Worm (Caenorhabditis elegans): ENCODE measurements around the gene syx-3.

The syx-3 gene

DNA sequence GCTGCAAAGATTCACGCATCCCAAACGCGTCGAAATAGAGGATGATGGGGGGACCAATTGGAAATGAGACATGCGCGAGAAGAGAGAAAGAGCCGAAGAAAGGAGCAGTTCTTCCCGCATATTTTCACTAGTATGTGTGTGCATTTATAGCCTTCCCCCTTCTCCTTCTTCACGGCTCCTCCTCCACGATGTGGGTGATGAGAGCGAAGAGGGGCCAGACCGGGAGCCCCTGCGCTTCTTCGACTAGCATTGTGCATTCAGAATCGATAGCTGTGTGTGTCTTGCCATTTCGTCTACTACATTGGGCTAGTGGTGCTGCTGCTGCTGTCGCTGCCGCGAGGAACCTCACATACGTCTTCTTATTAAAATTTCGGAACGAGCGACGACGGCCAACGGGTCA is 19.3 kb downstream of the syx-3 start, which contains the start of gene jkk-1:
Gene jkk-1, plus strand, starts transcription at position 249 of the 400 bp plus-strand sequence.
- TF ChIP-seq ets-7 (tag; optimal IDR thresholded peaks at IDR 0.05) (no peak), ceh-36 (tag; optimal IDR thresholded peaks at IDR 0.05) (no peak), ama-1 (optimal IDR thresholded peaks at IDR 0.05) (no peak), hnd-1 (tag; optimal IDR thresholded peaks at IDR 0.05) (no peak), sea-1 (GFP tag; conservative IDR thresholded peaks at IDR 0.05) (no peak)

DNA sequence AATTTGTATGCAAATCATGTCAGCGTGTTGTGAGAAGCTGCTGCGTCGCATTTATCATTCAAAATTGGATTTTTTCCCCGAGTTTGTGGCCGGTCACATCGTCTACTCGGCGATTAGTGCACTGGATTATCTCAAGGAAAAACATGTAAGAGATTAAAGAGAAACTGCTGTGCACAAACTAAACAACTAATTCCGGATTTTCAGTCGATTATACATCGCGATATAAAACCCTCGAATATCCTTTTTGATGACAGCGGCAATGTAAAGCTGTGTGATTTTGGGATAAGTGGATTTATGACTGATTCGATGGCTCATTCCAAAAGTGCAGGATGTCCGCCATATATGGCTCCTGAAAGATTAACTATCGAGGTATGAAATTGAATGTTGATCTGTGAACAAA is 21.7 kb downstream of the syx-3 start:
- TF ChIP-seq ceh-36 (tag; optimal IDR thresholded peaks at IDR 0.05) = no peak
- TF ChIP-seq tra-4 (tag; optimal IDR thresholded peaks at IDR 0.05) = no peak
- TF ChIP-seq hmg-4 (GFP tag; optimal IDR thresholded peaks at IDR 0.05) = no peak

DNA sequence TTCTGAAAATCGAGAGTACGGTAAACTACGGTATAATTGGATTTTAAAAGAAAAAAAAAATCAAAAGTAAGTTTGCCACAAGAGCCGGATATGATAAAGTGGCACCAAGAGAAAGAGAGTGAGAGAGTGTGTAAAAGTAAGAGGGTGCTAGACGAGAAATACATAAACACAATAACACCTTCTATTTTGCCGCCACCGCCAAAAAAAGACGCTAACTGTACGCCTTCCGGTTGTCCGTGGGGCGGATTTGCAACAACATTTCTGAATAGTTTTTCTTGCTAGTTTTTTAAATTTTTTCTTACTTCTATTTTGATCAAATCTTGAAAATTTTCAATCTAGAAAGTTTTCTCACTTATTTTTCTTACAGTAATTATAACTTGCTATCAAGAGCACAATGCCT is 23.7 kb downstream of the syx-3 start, which contains the start of gene F35C8.8:
Gene F35C8.8, minus strand, starts transcription at position 2 of the 400 bp plus-strand sequence.
- TF ChIP-seq hnd-1 (tag; optimal IDR thresholded peaks at IDR 0.05) (no peak), tbx-11 (GFP tag; IDR thresholded peaks at IDR 0.05) (no peak), scrt-1 (GFP tag; IDR thresholded peaks at IDR 0.05) (no peak), ceh-36 (tag; optimal IDR thresholded peaks at IDR 0.05) (no peak), tra-4 (tag; optimal IDR thresholded peaks at IDR 0.05) (no peak)

DNA sequence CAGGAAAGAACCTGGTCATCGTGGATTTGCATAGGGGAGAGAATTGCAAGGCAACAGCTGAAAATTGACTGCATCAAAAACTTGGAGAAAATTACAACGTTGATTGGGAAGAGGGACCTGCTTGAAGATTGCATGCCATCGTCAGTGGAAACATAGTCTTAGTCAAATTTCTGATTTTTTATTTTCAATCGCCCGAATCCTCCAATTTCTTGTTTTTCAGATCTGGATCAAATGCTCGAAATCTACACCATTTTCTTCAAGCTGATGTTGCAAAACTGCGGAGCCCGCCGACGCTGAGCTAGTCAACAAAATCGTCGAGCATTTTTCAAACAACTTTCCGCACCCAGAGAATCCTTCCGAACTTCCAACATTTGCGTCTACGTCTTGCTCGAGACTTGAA is 24.7 kb downstream of the syx-3 start:
- TF ChIP-seq ama-1 (optimal IDR thresholded peaks at IDR 0.05) (no peak), flt-1 (GFP tag; IDR thresholded peaks at IDR 0.05) (no peak), F13C5.2 (tag; optimal IDR thresholded peaks at IDR 0.05) (no peak), ceh-13 (GFP tag; optimal IDR thresholded peaks at IDR 0.05) (no peak), pes-1 (GFP tag; IDR thresholded peaks at IDR 0.05) (no peak), hmbx-1 (tag; optimal IDR thresholded peaks at IDR 0.05) (no peak), tbx-37 (GFP tag; conservative IDR thresholded peaks at IDR 0.05) (no peak), ceh-36 (tag; optimal IDR thresholded peaks at IDR 0.05) (no peak), ets-7 (tag; optimal IDR thresholded peaks at IDR 0.05) (no peak), sea-1 (GFP tag; conservative IDR thresholded peaks at IDR 0.05) (no peak), hnd-1 (tag; optimal IDR thresholded peaks at IDR 0.05) (no peak), tra-4 (tag; optimal IDR thresholded peaks at IDR 0.05) (no peak), hmg-4 (GFP tag; optimal IDR thresholded peaks at IDR 0.05) (no peak), scrt-1 (GFP tag; IDR thresholded peaks at IDR 0.05) (no peak)

DNA sequence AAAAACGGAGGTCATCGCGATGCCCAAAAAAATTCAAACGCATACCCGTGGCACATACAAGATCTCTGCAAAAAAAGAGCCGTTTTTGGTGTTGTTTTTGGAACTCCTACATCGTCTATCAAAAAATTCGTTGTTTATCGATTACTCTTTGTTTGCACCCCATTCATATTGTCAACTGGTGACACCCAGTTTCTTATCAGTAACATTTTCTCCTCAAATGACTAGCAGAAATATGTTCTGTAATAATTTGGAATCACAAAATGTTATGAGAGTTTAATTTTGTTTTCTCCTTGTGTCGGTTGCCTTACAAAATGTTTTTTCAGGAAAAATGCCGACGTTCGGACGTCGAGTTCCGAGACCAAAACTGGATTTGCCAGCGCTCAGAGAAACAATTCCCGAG is 25.8 kb downstream of the syx-3 start, which contains the start of gene sek-4:
Gene sek-4, plus strand, starts transcription at position 318 of the 400 bp plus-strand sequence.
- TF ChIP-seq tbx-37 (GFP tag; conservative IDR thresholded peaks at IDR 0.05) (no peak), aly-1 (tag; optimal IDR thresholded peaks at IDR 0.05) (no peak), hmg-4 (GFP tag; optimal IDR thresholded peaks at IDR 0.05) (no peak), ama-1 (optimal IDR thresholded peaks at IDR 0.05) (no peak), ceh-36 (tag; optimal IDR thresholded peaks at IDR 0.05) (no peak), hmbx-1 (tag; optimal IDR thresholded peaks at IDR 0.05) (no peak), tbx-11 (GFP tag; IDR thresholded peaks at IDR 0.05) (no peak), hnd-1 (tag; optimal IDR thresholded peaks at IDR 0.05) (no peak), ets-7 (tag; optimal IDR thresholded peaks at IDR 0.05) (no peak), sea-1 (GFP tag; conservative IDR thresholded peaks at IDR 0.05) (no peak), ceh-13 (GFP tag; optimal IDR thresholded peaks at IDR 0.05) (no peak), B0310.2 (tag; optimal IDR thresholded peaks at IDR 0.05) (no peak), tra-4 (tag; optimal IDR thresholded peaks at IDR 0.05) (no peak), flt-1 (GFP tag; IDR thresholded peaks at IDR 0.05) (no peak), scrt-1 (GFP tag; IDR thresholded peaks at IDR 0.05) (no peak), F13C5.2 (tag; optimal IDR thresholded peaks at IDR 0.05) (no peak), pes-1 (GFP tag; IDR thresholded peaks at IDR 0.05) (no peak)

DNA sequence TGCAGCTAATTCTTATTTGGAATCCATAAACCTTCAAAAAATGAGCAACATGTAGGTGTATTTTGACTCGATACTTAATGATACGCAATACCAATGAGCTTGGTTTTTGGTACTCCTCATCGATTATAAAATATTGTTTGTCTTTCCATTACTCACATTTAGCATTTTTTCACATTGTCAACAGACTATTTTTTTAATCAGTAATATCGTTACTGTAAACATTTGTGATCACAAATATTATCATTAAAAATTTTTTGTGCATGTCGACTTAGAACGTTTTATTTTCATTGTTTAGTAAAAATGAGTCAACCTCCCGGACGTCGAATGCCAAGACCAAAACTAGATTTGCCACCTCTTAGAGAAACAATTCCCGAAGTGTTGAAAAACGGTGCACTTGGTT is 28.4 kb downstream of the syx-3 start, which contains the start of gene sek-5:
Gene sek-5, plus strand, starts transcription at position 301 of the 400 bp plus-strand sequence.
- TF ChIP-seq scrt-1 (GFP tag; IDR thresholded peaks at IDR 0.05) (no peak), pes-1 (GFP tag; IDR thresholded peaks at IDR 0.05) (no peak), tbx-11 (GFP tag; IDR thresholded peaks at IDR 0.05) (no peak), B0310.2 (tag; optimal IDR thresholded peaks at IDR 0.05) (no peak), flt-1 (GFP tag; IDR thresholded peaks at IDR 0.05) (no peak), hnd-1 (tag; optimal IDR thresholded peaks at IDR 0.05) (no peak), tra-4 (tag; optimal IDR thresholded peaks at IDR 0.05) (no peak), ets-7 (tag; optimal IDR thresholded peaks at IDR 0.05) (no peak), F13C5.2 (tag; optimal IDR thresholded peaks at IDR 0.05) (no peak), hmbx-1 (tag; optimal IDR thresholded peaks at IDR 0.05) (no peak), sea-1 (GFP tag; conservative IDR thresholded peaks at IDR 0.05) (no peak), ama-1 (optimal IDR thresholded peaks at IDR 0.05) (no peak), hmg-4 (GFP tag; optimal IDR thresholded peaks at IDR 0.05) (no peak), tbx-37 (GFP tag; conservative IDR thresholded peaks at IDR 0.05) (no peak)

DNA sequence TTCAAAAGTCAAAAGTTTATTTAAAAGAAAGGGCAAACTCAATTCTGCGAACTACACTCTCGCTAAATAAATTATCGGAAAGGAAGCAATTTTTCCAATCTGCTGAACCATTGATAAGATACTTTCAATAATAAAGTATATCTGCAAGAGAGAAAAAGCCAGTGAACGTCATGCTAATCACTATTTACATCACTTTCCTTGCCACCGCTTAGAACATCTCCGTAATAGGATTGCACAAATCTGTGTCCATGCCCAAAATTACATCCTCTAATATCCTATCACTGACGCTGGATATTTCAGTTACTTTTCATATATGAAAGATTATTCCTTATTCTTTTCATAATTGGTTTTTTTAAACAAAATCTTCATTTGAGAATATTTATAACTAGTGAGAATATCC is 33.9 kb downstream of the syx-3 start:
- no peak for TF ChIP-seq flt-1 (GFP tag; IDR thresholded peaks at IDR 0.05)
- no peak for TF ChIP-seq scrt-1 (GFP tag; IDR thresholded peaks at IDR 0.05)
- TF ChIP-seq hmbx-1 (tag; optimal IDR thresholded peaks at IDR 0.05) = no peak
- no peak for TF ChIP-seq pes-1 (GFP tag; IDR thresholded peaks at IDR 0.05)
- no peak for TF ChIP-seq F13C5.2 (tag; optimal IDR thresholded peaks at IDR 0.05)
- no peak for TF ChIP-seq B0310.2 (tag; optimal IDR thresholded peaks at IDR 0.05)
- no peak for TF ChIP-seq ceh-36 (tag; optimal IDR thresholded peaks at IDR 0.05)
- no peak for TF ChIP-seq sea-1 (GFP tag; conservative IDR thresholded peaks at IDR 0.05)
- TF ChIP-seq hmg-4 (GFP tag; optimal IDR thresholded peaks at IDR 0.05) = no peak
- no peak for TF ChIP-seq tbx-11 (GFP tag; IDR thresholded peaks at IDR 0.05)
- TF ChIP-seq ama-1 (optimal IDR thresholded peaks at IDR 0.05) = no peak
- TF ChIP-seq hnd-1 (tag; optimal IDR thresholded peaks at IDR 0.05) = no peak
- TF ChIP-seq tra-4 (tag; optimal IDR thresholded peaks at IDR 0.05) = no peak
- no peak for TF ChIP-seq ets-7 (tag; optimal IDR thresholded peaks at IDR 0.05)

DNA sequence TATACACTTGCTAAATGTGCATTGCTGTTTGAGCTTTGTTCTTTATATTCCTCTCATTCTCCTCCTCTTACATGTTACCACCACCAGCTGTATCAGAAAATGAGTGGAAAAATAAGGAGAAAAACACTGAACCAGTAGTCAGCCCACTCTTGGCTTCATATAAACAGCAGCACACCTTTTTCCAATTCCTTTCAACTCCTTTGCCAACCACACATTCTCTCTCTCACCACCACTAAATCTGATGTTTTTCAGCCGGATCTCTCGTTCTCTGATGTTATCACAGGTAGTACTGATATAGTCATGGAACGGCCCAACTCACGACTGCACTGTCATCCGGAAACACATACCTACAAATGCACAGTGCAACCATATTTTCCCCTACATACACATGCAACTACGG is 37.7 kb downstream of the syx-3 start, which contains the start of gene kcnl-3:
Gene kcnl-3, plus strand, starts transcription at position 301 of the 400 bp plus-strand sequence.
- TF ChIP-seq scrt-1 (GFP tag; IDR thresholded peaks at IDR 0.05) (no peak), flt-1 (GFP tag; IDR thresholded peaks at IDR 0.05) (no peak), F13C5.2 (tag; optimal IDR thresholded peaks at IDR 0.05) (no peak), ceh-13 (GFP tag; optimal IDR thresholded peaks at IDR 0.05) (no peak), ama-1 (optimal IDR thresholded peaks at IDR 0.05) (no peak), hnd-1 (tag; optimal IDR thresholded peaks at IDR 0.05) (no peak), tbx-37 (GFP tag; conservative IDR thresholded peaks at IDR 0.05) (no peak), hmg-4 (GFP tag; optimal IDR thresholded peaks at IDR 0.05) (no peak), pes-1 (GFP tag; IDR thresholded peaks at IDR 0.05) (no peak), B0310.2 (tag; optimal IDR thresholded peaks at IDR 0.05) (no peak)
